Worm (Caenorhabditis elegans): Measurements from ENCODE around the gene srw-145.

srw-145 gene

ce11 chrV:13916196-13916595 is 20.8 kb upstream of the srw-145 start, which contains the start of gene str-252:
Gene str-252, plus strand, starts transcription at chrV:13916496.
- TF ChIP-seq efl-1 (GFP tag; optimal IDR thresholded peaks at IDR 0.05) (no peak), nhr-90 (tag; optimal IDR thresholded peaks at IDR 0.05) (no peak), chd-7 (tag; optimal IDR thresholded peaks at IDR 0.05) (no peak), nhr-120 (GFP tag; IDR thresholded peaks at IDR 0.05) (no peak), dox-1 (GFP tag; IDR thresholded peaks at IDR 0.05) (no peak), Y67H2A.10 (GFP tag; conservative IDR thresholded peaks at IDR 0.05) (no peak), madf-8 (GFP tag; conservative IDR thresholded peaks at IDR 0.05) (no peak), F55B11.4 (tag; optimal IDR thresholded peaks at IDR 0.05; ENCODE audit: borderline replicate concordance, insufficient read depth) (no peak), F33H1.4 (GFP tag; IDR thresholded peaks at IDR 0.05) (no peak), rcor-1 (GFP tag; IDR thresholded peaks at IDR 0.05) (no peak), F52B5.7 (tag; optimal IDR thresholded peaks at IDR 0.05) (no peak), tlf-1 (GFP tag; optimal IDR thresholded peaks at IDR 0.05) (no peak), snpc-3.4 (tag; optimal IDR thresholded peaks at IDR 0.05) (no peak), let-526 (GFP tag; IDR thresholded peaks at IDR 0.05) (no peak), lsy-27 (tag; optimal IDR thresholded peaks at IDR 0.05; ENCODE audit: borderline replicate concordance, insufficient read depth) (no peak), him-1 (tag; optimal IDR thresholded peaks at IDR 0.05) (no peak), dpff-1 (tag; optimal IDR thresholded peaks at IDR 0.05) (no peak)

DNA sequence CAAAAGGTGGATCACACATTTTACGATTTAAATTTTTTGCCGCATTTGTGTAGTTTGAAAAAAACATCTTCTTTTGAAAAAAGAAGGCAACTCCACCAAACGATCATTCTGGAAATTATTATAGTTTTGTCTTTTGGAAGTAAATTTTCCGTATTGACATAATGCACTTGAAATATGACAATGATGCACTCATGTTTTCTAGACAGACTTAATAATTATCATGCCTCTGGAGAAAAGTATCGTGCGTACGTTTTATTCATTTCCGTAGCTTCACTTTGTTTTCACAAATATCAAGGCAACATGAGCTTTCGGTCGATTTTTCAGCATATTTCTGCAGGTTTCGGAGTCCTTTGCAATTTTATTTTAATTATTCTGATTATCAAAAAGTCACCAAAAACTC is 18.6 kb upstream of the srw-145 start, which contains the start of gene str-250:
Gene str-250 (plus strand): TSS at position 301 of the 400 bp plus-strand sequence.
- TF ChIP-seq aptf-2 (GFP tag; conservative IDR thresholded peaks at IDR 0.05) = no peak
- TF ChIP-seq attf-5 (GFP tag; optimal IDR thresholded peaks at IDR 0.05) = no peak
- TF ChIP-seq ceh-100 (GFP tag; IDR thresholded peaks at IDR 0.05) = no peak
- TF ChIP-seq Y79H2A.3 (GFP tag; conservative IDR thresholded peaks at IDR 0.05) = no peak
- TF ChIP-seq ceh-27 (GFP tag; optimal IDR thresholded peaks at IDR 0.05) = no peak
- TF ChIP-seq zim-3 (tag; optimal IDR thresholded peaks at IDR 0.05) = no peak
- no peak for TF ChIP-seq F39B2.1 (GFP tag; IDR thresholded peaks at IDR 0.05)
- no peak for TF ChIP-seq lag-1 (GFP tag; IDR thresholded peaks at IDR 0.05)
- no peak for TF ChIP-seq F37B4.10 (GFP tag; IDR thresholded peaks at IDR 0.05)
- no peak for TF ChIP-seq unc-130 (GFP tag; optimal IDR thresholded peaks at IDR 0.05)
- TF ChIP-seq lin-54 (GFP tag; optimal IDR thresholded peaks at IDR 0.05) = no peak
- TF ChIP-seq F55B11.4 (tag; optimal IDR thresholded peaks at IDR 0.05; ENCODE audit: borderline replicate concordance, insufficient read depth) = no peak
- TF ChIP-seq K11D2.4 (GFP tag; IDR thresholded peaks at IDR 0.05) = no peak
- no peak for TF ChIP-seq tbp1 (GFP tag; optimal IDR thresholded peaks at IDR 0.05)
- no peak for TF ChIP-seq hmg-1.2 (GFP tag; IDR thresholded peaks at IDR 0.05)
- TF ChIP-seq snpc-1.1 (tag; optimal IDR thresholded peaks at IDR 0.05; ENCODE audit: insufficient read depth) = no peak
- TF ChIP-seq mes-4 (tag; optimal IDR thresholded peaks at IDR 0.05) = no peak
- TF ChIP-seq ceh-58 (GFP tag; IDR thresholded peaks at IDR 0.05) = no peak
- no peak for TF ChIP-seq snpc-4 (GFP tag; optimal IDR thresholded peaks at IDR 0.05)
- no peak for TF ChIP-seq snpc-4 (tag; optimal IDR thresholded peaks at IDR 0.05)

DNA sequence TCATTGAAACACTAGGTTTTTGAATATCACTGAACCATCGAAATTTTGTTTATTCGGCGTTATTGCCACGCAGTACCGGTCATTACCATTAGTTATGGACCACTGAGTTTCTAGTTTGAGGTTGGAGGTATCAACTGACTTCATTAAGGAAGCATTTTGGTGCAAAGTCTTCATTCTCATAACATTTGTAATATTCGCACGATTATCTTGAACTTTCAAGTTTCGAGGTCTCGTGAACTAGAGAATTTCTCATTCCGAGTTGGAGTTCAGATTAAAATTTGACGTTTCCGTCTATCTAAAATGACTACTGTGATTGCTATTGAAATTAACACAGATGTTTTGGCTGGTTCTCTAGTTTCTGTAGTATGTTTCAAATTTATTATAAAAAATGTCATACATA is 16.2 kb upstream of the srw-145 start, which contains the start of gene srx-42:
Gene srx-42 (plus strand): TSS at position 301 of the 400 bp plus-strand sequence.
- TF ChIP-seq Y95B8A.8 (GFP tag; IDR thresholded peaks at IDR 0.05) (no peak), sea-2 (GFP tag; IDR thresholded peaks at IDR 0.05) (no peak), ceh-27 (GFP tag; optimal IDR thresholded peaks at IDR 0.05) (no peak), ztf-22 (GFP tag; optimal IDR thresholded peaks at IDR 0.05) (no peak), nfya-2 (GFP tag; IDR thresholded peaks at IDR 0.05) (no peak), ama-1 (optimal IDR thresholded peaks at IDR 0.05) (no peak), ama-1 (GFP tag; optimal IDR thresholded peaks at IDR 0.05) (no peak), ztf-6 (GFP tag; IDR thresholded peaks at IDR 0.05) (no peak), F57C9.4 (tag; optimal IDR thresholded peaks at IDR 0.05) (no peak), mcd-1 (GFP tag; IDR thresholded peaks at IDR 0.05) (no peak), repo-1 (tag; optimal IDR thresholded peaks at IDR 0.05) (no peak), athp-1 (tag; optimal IDR thresholded peaks at IDR 0.05) (no peak), efl-1 (GFP tag; optimal IDR thresholded peaks at IDR 0.05) (no peak), zfh-2 (GFP tag; conservative IDR thresholded peaks at IDR 0.05) (no peak), egl-44 (GFP tag; IDR thresholded peaks at IDR 0.05) (no peak)
